Fruit fly (Drosophila melanogaster): ENCODE results near the gene CG7384.

CG7384 gene

DNA sequence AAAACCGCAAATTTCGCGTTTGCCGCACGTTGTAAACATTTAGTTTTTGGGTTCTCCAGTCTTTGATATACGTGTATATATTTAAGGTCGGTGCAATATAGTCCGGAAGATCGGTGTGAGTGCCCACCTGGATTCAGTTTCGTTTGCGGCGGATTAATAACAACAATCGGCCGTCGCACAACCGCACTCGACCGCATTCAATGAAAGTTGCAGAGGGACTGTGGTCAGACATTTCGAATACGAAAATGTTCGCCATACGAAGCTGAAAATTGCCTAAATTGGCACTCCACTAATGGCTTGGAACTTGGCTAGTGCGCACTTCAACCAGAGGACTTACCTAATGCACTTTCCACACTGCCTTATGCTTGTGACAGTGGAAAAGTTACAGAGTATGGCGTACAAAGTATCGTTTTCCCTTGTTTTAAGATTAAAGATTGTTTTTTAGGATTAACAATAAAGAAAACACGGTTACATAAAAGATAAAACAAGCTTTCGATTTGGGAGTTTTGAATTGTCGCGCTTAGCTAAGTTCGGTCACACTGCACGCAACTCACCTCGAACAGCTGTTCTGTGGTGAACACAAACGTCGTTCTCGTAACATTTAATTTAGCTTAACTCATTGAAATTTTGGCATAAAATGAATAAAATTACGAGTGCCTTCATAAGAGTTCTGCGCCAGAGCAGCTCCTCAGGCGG is 3.5 kb downstream of the CG7384 start, which contains the start of the genes Myo31DF and CG6094 (continued):
- TF ChIP-seq Spps (tag; optimal IDR thresholded peaks at IDR 0.05) (no peak), NfI (GFP tag; optimal IDR thresholded peaks at IDR 0.05) (peak; percentile 27), ssp (GFP tag; IDR thresholded peaks at IDR 0.05) (peak; percentile 99), eve (GFP tag; optimal IDR thresholded peaks at IDR 0.05) (no peak), wor (GFP tag; IDR thresholded peaks at IDR 0.05) (no peak), HLH3B (GFP tag; IDR thresholded peaks at IDR 0.05) (no peak), fd3F (GFP tag; optimal IDR thresholded peaks at IDR 0.05) (no peak), sug (tag; optimal IDR thresholded peaks at IDR 0.05) (peak; percentile 61), B-H1 (GFP tag; IDR thresholded peaks at IDR 0.05) (no peak; the same call in 2 of the 3 replicates), CG1233 (GFP tag; optimal IDR thresholded peaks at IDR 0.05) (no peak), CG10147 (GFP tag; optimal IDR thresholded peaks at IDR 0.05) (no peak), Hmx (GFP tag; optimal IDR thresholded peaks at IDR 0.05) (no peak), CG31388 (GFP tag; optimal IDR thresholded peaks at IDR 0.05) (no peak), Lpt (GFP tag; optimal IDR thresholded peaks at IDR 0.05) (no peak), toy (GFP tag; IDR thresholded peaks at IDR 0.05) (no peak), kah (GFP tag; optimal IDR thresholded peaks at IDR 0.05) (peak; percentile 36), HLH54F (GFP tag; optimal IDR thresholded peaks at IDR 0.05) (peak; percentile 63), unpg (GFP tag; optimal IDR thresholded peaks at IDR 0.05) (no peak), CG10431 (GFP tag; optimal IDR thresholded peaks at IDR 0.05) (peak; percentile 38), salm (tag; optimal IDR thresholded peaks at IDR 0.05) (peak; percentile 1), sqz (GFP tag; optimal IDR thresholded peaks at IDR 0.05) (peak; percentile 42), CG10321 (GFP tag; IDR thresholded peaks at IDR 0.05) (no peak; the same call in 1 of the 2 replicates), CG7745 (tag; optimal IDR thresholded peaks at IDR 0.05) (no peak), CG14014 (GFP tag; IDR thresholded peaks at IDR 0.05) (0 out of 2 replicates have a peak, but pooled peaks have one; percentile 26), CG17359 (tag; optimal IDR thresholded peaks at IDR 0.05) (no peak), CG6689 (GFP tag; IDR thresholded peaks at IDR 0.05) (no peak), BEAF-32 (GFP tag; optimal IDR thresholded peaks at IDR 0.05) (peak; percentile 61), CoRest (tag; optimal IDR thresholded peaks at IDR 0.05) (peak; percentile 67), Sin3A (optimal IDR thresholded peaks at IDR 0.05) (peak; percentile 98), Optix (GFP tag; IDR thresholded peaks at IDR 0.05) (0 out of 3 replicates have a peak, but pooled peaks have one; percentile 8), pzg (GFP tag; optimal IDR thresholded peaks at IDR 0.05) (peak; percentile 98), nom (GFP tag; optimal IDR thresholded peaks at IDR 0.05) (peak; percentile 57), wdn (GFP tag; IDR thresholded peaks at IDR 0.05) (no peak), CG1792 (GFP tag; optimal IDR thresholded peaks at IDR 0.05) (no peak), usp (GFP tag; optimal IDR thresholded peaks at IDR 0.05) (no peak), Abd-B (GFP tag; optimal IDR thresholded peaks at IDR 0.05) (peak; percentile 49), org-1 (GFP tag; optimal IDR thresholded peaks at IDR 0.05) (no peak), Hmr (GFP tag; optimal IDR thresholded peaks at IDR 0.05) (peak; percentile 56), sna (GFP tag; IDR thresholded peaks at IDR 0.05; ENCODE audit: partially characterized antibody) (no peak), lola (GFP tag; optimal IDR thresholded peaks at IDR 0.05) (no peak), Atf6 (GFP tag; IDR thresholded peaks at IDR 0.05) (no peak), CG7357 (GFP tag; IDR thresholded peaks at IDR 0.05) (peak; percentile 99), Lhr (GFP tag; optimal IDR thresholded peaks at IDR 0.05) (peak; percentile 89), aop (GFP tag; IDR thresholded peaks at IDR 0.05) (no peak; the same call in 1 of the 2 replicates), caup (GFP tag; optimal IDR thresholded peaks at IDR 0.05; ENCODE audit: severe bottlenecking) (peak; percentile 37), Sry-β (GFP tag; optimal IDR thresholded peaks at IDR 0.05) (no peak), CG12744 (GFP tag; optimal IDR thresholded peaks at IDR 0.05) (no peak), CG6683 (GFP tag; optimal IDR thresholded peaks at IDR 0.05) (no peak), Dip2 (GFP tag; IDR thresholded peaks at IDR 0.05) (no peak), mirr (GFP tag; optimal IDR thresholded peaks at IDR 0.05) (peak; percentile 32)
